Worm (Caenorhabditis elegans) whole organism, L4/young adult: ENCODE measurements around the gene M117.6.

Experiments used
- W03F9.2 ChIP-seq: fragments of 150-350 bp; optimal IDR thresholded peaks from 2 replicates; lab custom pipeline; 2014; ENCODE audit warnings: missing biosample characterization, missing genetic modification characterization
- dao-5 ChIP-seq: sonication (generic microtip); optimal IDR thresholded peaks from 2 replicates; lab custom pipeline; 2016; ENCODE audit warnings: missing genotype, missing genetic modification characterization, moderate library complexity, missing compliant biosample characterization
- him-1 ChIP-seq: sonication (generic microtip); optimal IDR thresholded peaks from 2 replicates; lab custom pipeline; 2016; ENCODE audit warnings: missing genotype, missing genetic modification reagents, missing genetic modification characterization, missing compliant biosample characterization

- TF ChIP-seq him-1 (tag; lab: Kevin White, UChicago) (no peak), W03F9.2 (tag; lab: Kevin White, UChicago) (no peak), dao-5 (tag; lab: Kevin White, UChicago) (no peak)
Measured at ce11 chrIV:11851882-11852281, 24.0 kb upstream of the M117.6 start, which contains the start of gene F38H4.5.
